In genomic region chr3L:13019249-13019956, dm6 we compare ENCODE assay signal across 1 fruit fly cellular context.
TF ChIP-seq lines count a peak whose summit lies in the region.

No protein-coding gene starts in this region.

TF ChIP-seq in whole organism, embryonic, 481 proteins besides CTCF, POLR2A, EP300 and RAD21 (continued from another document):
- no peak for TF ChIP-seq CG1832 (GFP tag; optimal IDR thresholded peaks at IDR 0.05; lab: Kevin White, UChicago)
- no peak for TF ChIP-seq Rfx (GFP tag; IDR thresholded peaks at IDR 0.05; lab: Robert Waterston, UW)
- no peak for TF ChIP-seq grau (tag; optimal IDR thresholded peaks at IDR 0.05; lab: Kevin White, UChicago)
- TF ChIP-seq CG7271 (tag; optimal IDR thresholded peaks at IDR 0.05; lab: Kevin White, UChicago), result no peak
